Fruit fly (Drosophila melanogaster): ENCODE measurements around the gene Arp1.

DNA sequence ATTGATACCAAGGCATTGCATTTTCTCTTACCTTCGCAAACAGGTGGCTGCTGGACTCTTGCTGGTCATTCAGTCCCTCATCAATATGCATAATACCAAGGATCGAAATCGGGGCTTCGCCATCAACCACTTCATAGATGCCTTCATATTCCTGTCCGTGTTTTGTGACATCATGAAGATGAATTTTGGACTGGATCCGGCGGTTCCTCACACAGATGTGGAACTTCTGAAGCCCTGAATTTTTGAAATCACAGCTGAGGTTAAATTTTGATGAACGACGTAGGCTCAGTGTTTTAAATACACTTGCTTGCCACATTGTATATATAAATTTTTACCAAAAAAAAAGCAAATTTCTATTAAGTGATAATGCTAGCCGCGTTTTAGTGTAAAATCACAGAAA lies 5.5 kb downstream of the Arp1 start, which contains the start of gene Past1:
- TF ChIP-seq CG8301 (tag; optimal IDR thresholded peaks at IDR 0.05) = no peak
- TF ChIP-seq Pif1A (GFP tag; optimal IDR thresholded peaks at IDR 0.05) = no peak
- TF ChIP-seq Pif1B (GFP tag; optimal IDR thresholded peaks at IDR 0.05) = no peak

Measured in whole organism, pupa.